Fruit fly (Drosophila melanogaster) whole organism, embryonic: ENCODE data around the gene CG17362.

Experiments
- Aef1 ChIP-seq: fragments of 200-800 bp; sonication (Bioruptor generic); IDR thresholded peaks from 3 replicates; pipeline ENCODE4 v1.3.6; 2022; ENCODE audit warnings: missing biosample characterization, missing genetic modification characterization
- Antp ChIP-seq: fragments of 200-800 bp; sonication (Bioruptor generic); optimal IDR thresholded peaks from 3 replicates; lab custom pipeline; 2016; ENCODE audit warnings: missing biosample characterization, missing genetic modification characterization
- C15 ChIP-seq: fragments of 200-800 bp; sonication (Bioruptor generic); IDR thresholded peaks from 3 replicates; pipeline ENCODE4 v1.3.6; 2022; ENCODE audit warnings: missing biosample characterization, missing genetic modification characterization
- CG10321 ChIP-seq: fragments of 200-800 bp; sonication (Bioruptor generic); IDR thresholded peaks from 2 replicates; pipeline ENCODE4 v1.3.6; 2022; ENCODE audit warnings: missing biosample characterization, missing genetic modification characterization
- CG10959 ChIP-seq: fragments of 200-800 bp; sonication (Bioruptor generic); IDR thresholded peaks from 2 replicates; pipeline ENCODE4 v1.3.6; 2022; ENCODE audit warnings: missing biosample characterization, missing genetic modification characterization
- CG11247 ChIP-seq: fragments of 200-800 bp; sonication (Bioruptor generic); IDR thresholded peaks from 2 replicates; pipeline ENCODE4 v1.3.6; 2022; ENCODE audit warnings: missing biosample characterization, missing genetic modification characterization
- CG11560 ChIP-seq: fragments of 200-800 bp; sonication (Bioruptor generic); IDR thresholded peaks from 3 replicates; pipeline ENCODE4 v1.3.6; 2022; ENCODE audit warnings: missing biosample characterization, missing genetic modification characterization
- CG12104 ChIP-seq: fragments of 200-800 bp; sonication (Bioruptor generic); optimal IDR thresholded peaks from 3 replicates; lab custom pipeline; 2016; ENCODE audit warnings: missing biosample characterization, missing genetic modification characterization
- CG12236 ChIP-seq: fragments of 200-800 bp; sonication (Bioruptor generic); optimal IDR thresholded peaks from 2 replicates; lab custom pipeline; 2016; ENCODE audit warnings: missing biosample characterization, missing genetic modification characterization
- CG13894 ChIP-seq: fragments of 200-800 bp; sonication (Bioruptor generic); optimal IDR thresholded peaks from 3 replicates; lab custom pipeline; 2018; ENCODE audit warnings: missing biosample characterization, mild to moderate bottlenecking, missing genetic modification characterization, moderate library complexity
- CG14710 ChIP-seq: fragments of 200-800 bp; sonication (Bioruptor generic); optimal IDR thresholded peaks from 3 replicates; lab custom pipeline; 2019; ENCODE audit warnings: missing biosample characterization, mild to moderate bottlenecking, missing genetic modification characterization, moderate library complexity
- CG15011 ChIP-seq: fragments of 200-800 bp; sonication (Bioruptor generic); optimal IDR thresholded peaks from 3 replicates; lab custom pipeline; 2018; ENCODE audit warnings: missing biosample characterization, mild to moderate bottlenecking, missing genetic modification characterization
- CG17568 ChIP-seq: fragments of 200-800 bp; sonication (Bioruptor generic); optimal IDR thresholded peaks from 2 replicates; lab custom pipeline; 2018; ENCODE audit warnings: missing biosample characterization, mild to moderate bottlenecking, missing genetic modification characterization, moderate library complexity
- CG17912 ChIP-seq: fragments of 200-800 bp; sonication (Bioruptor generic); optimal IDR thresholded peaks from 2 replicates; lab custom pipeline; 2018; ENCODE audit warnings: missing biosample characterization, mild to moderate bottlenecking, missing genetic modification characterization
- CG18262 ChIP-seq: fragments of 200-800 bp; optimal IDR thresholded peaks from 3 replicates; lab custom pipeline; 2019; ENCODE audit warnings: missing biosample characterization, mild to moderate bottlenecking, missing genetic modification characterization, moderate library complexity
- CG1832 ChIP-seq: fragments of 200-800 bp; sonication (Bioruptor generic); optimal IDR thresholded peaks from 2 replicates; lab custom pipeline; 2017; ENCODE audit warnings: missing biosample characterization, mild to moderate bottlenecking, missing genetic modification characterization, inconsistent platforms
- CG3838 ChIP-seq: fragments of 200-800 bp; sonication (Bioruptor generic); optimal IDR thresholded peaks from 3 replicates; lab custom pipeline; 2016; ENCODE audit warnings: missing biosample characterization, missing genetic modification characterization
- CG4328 ChIP-seq: fragments of 200-800 bp; sonication (Bioruptor generic); optimal IDR thresholded peaks from 3 replicates; lab custom pipeline; 2017; ENCODE audit warnings: missing biosample characterization, missing genetic modification reagents, missing genetic modification characterization
- CG43689 ChIP-seq: fragments of 200-800 bp; sonication (Bioruptor generic); IDR thresholded peaks from 2 replicates; pipeline ENCODE4 v1.3.6; 2022; ENCODE audit warnings: missing biosample characterization, missing genetic modification characterization
- CG7786 ChIP-seq: fragments of 200-800 bp; sonication (Bioruptor generic); optimal IDR thresholded peaks from 2 replicates; lab custom pipeline; 2016; ENCODE audit warnings: missing biosample characterization, missing genetic modification characterization
- CG7963 ChIP-seq: fragments of 200-800 bp; sonication (Bioruptor generic); IDR thresholded peaks from 3 replicates; pipeline ENCODE4 v1.3.6; 2022; ENCODE audit warnings: missing biosample characterization, missing genetic modification characterization; ENCODE audit not compliant: partially characterized antibody
- Camta ChIP-seq: fragments of 200-800 bp; sonication (Bioruptor generic); optimal IDR thresholded peaks from 2 replicates; lab custom pipeline; 2016; ENCODE audit warnings: missing biosample characterization, missing genetic modification characterization
- CoRest ChIP-seq: fragments of 200-800 bp; sonication (Bioruptor generic); optimal IDR thresholded peaks from 3 replicates; lab custom pipeline; 2018; ENCODE audit warnings: missing biosample characterization, mild to moderate bottlenecking, missing genetic modification characterization, moderate library complexity
- Dip3 ChIP-seq: fragments of 200-800 bp; sonication (Bioruptor generic); optimal IDR thresholded peaks from 3 replicates; lab custom pipeline; 2016; ENCODE audit warnings: missing biosample characterization, missing genetic modification characterization
- Dp ChIP-seq: fragments of 200-800 bp; sonication (Bioruptor generic); optimal IDR thresholded peaks from 2 replicates; lab custom pipeline; 2018; ENCODE audit warnings: missing biosample characterization, mild to moderate bottlenecking, missing genetic modification characterization, moderate library complexity
- ERR ChIP-seq: fragments of 200-800 bp; sonication (Bioruptor generic); optimal IDR thresholded peaks from 2 replicates; lab custom pipeline; 2016; ENCODE audit warnings: missing biosample characterization, missing genetic modification characterization
- Ets97D ChIP-seq: fragments of 200-800 bp; sonication (Bioruptor generic); optimal IDR thresholded peaks from 3 replicates; lab custom pipeline; 2016; ENCODE audit warnings: missing biosample characterization, missing genetic modification characterization
- HmgD ChIP-seq: fragments of 200-800 bp; sonication (Bioruptor generic); optimal IDR thresholded peaks from 3 replicates; lab custom pipeline; 2016; ENCODE audit warnings: missing biosample characterization, missing genetic modification characterization
- HmgZ ChIP-seq: fragments of 200-800 bp; sonication (Bioruptor generic); optimal IDR thresholded peaks from 2 replicates; lab custom pipeline; 2018; ENCODE audit warnings: missing biosample characterization, mild to moderate bottlenecking, missing genetic modification characterization
- MESR4 ChIP-seq: fragments of 200-800 bp; sonication (Bioruptor generic); optimal IDR thresholded peaks from 2 replicates; lab custom pipeline; 2018; ENCODE audit warnings: missing biosample characterization, mild to moderate bottlenecking, missing genetic modification characterization, moderate library complexity
- Meics ChIP-seq: fragments of 200-800 bp; sonication (Bioruptor generic); optimal IDR thresholded peaks from 2 replicates; lab custom pipeline; 2017; ENCODE audit warnings: missing biosample characterization, mild to moderate bottlenecking, missing genetic modification characterization
- PHDP ChIP-seq: fragments of 200-800 bp; sonication (Bioruptor generic); optimal IDR thresholded peaks from 3 replicates; lab custom pipeline; 2018; ENCODE audit warnings: missing biosample characterization, mild to moderate bottlenecking, missing genetic modification characterization, moderate library complexity
- Pdp1 ChIP-seq, 2 experiments: fragments of 200-800 bp; sonication (Bioruptor generic); optimal IDR thresholded peaks; 3 replicates each; lab custom pipeline; 2016; ENCODE audit warnings: missing biosample characterization in 2 of 2, missing genetic modification characterization in 2 of 2, mild to moderate bottlenecking in 1 of 2, moderate library complexity in 1 of 2
- Side ChIP-seq: fragments of 200-800 bp; sonication (Bioruptor generic); optimal IDR thresholded peaks from 2 replicates; lab custom pipeline; 2016; ENCODE audit warnings: missing biosample characterization, missing genetic modification characterization
- Sox102F ChIP-seq: fragments of 200-800 bp; sonication (Bioruptor generic); optimal IDR thresholded peaks from 2 replicates; lab custom pipeline; 2018; ENCODE audit warnings: missing biosample characterization, mild to moderate bottlenecking, missing genetic modification characterization, moderate library complexity
- cas ChIP-seq: fragments of 200-800 bp; sonication (Bioruptor generic); IDR thresholded peaks from 2 replicates; pipeline ENCODE4 v1.3.6; 2022; ENCODE audit warnings: missing biosample characterization, missing genetic modification characterization
- chif ChIP-seq, 2 experiments: fragments of 200-800 bp; sonication (Bioruptor generic); optimal IDR thresholded peaks; 3 replicates each; lab custom pipeline; 2016; ENCODE audit warnings: missing biosample characterization in 2 of 2, missing genetic modification characterization in 2 of 2
- chm ChIP-seq: fragments of 200-800 bp; sonication (Bioruptor generic); IDR thresholded peaks from 2 replicates; pipeline ENCODE4 v1.3.6; 2022; ENCODE audit warnings: missing biosample characterization, missing genetic modification characterization
- gcm ChIP-seq: fragments of 200-800 bp; sonication (Bioruptor generic); optimal IDR thresholded peaks from 2 replicates; lab custom pipeline; 2019; ENCODE audit warnings: missing biosample characterization, mild to moderate bottlenecking, missing genetic modification characterization, moderate library complexity
- gsb ChIP-seq: fragments of 200-800 bp; sonication (Bioruptor generic); IDR thresholded peaks from 2 replicates; pipeline ENCODE4 v1.3.6; 2022; ENCODE audit warnings: missing biosample characterization, missing genetic modification characterization
- h ChIP-seq: fragments of >200 bp; optimal IDR thresholded peaks from 2 replicates; lab custom pipeline; 2017
- klu ChIP-seq: fragments of 200-800 bp; sonication (Bioruptor generic); IDR thresholded peaks from 2 replicates; pipeline ENCODE4 v1.3.6; 2022; ENCODE audit warnings: missing biosample characterization, missing genetic modification characterization
- knrl ChIP-seq: fragments of 200-800 bp; sonication (Bioruptor generic); IDR thresholded peaks from 3 replicates; pipeline ENCODE4 v1.3.6; 2022; ENCODE audit warnings: missing biosample characterization, missing genetic modification characterization; ENCODE audit not compliant: partially characterized antibody
- mld ChIP-seq: fragments of 200-800 bp; sonication (Bioruptor generic); IDR thresholded peaks from 3 replicates; pipeline ENCODE4 v1.3.6; 2022; ENCODE audit warnings: missing biosample characterization, missing genetic modification characterization; ENCODE audit not compliant: partially characterized antibody
- nerfin-2 ChIP-seq: fragments of 200-800 bp; sonication (Bioruptor generic); IDR thresholded peaks from 2 replicates; pipeline ENCODE4 v1.3.6; 2022; ENCODE audit warnings: missing biosample characterization, missing genetic modification characterization; ENCODE audit not compliant: partially characterized antibody
- pb ChIP-seq: fragments of 200-800 bp; sonication (Bioruptor generic); optimal IDR thresholded peaks from 3 replicates; lab custom pipeline; 2016; ENCODE audit warnings: missing biosample characterization, missing genetic modification characterization
- pfk ChIP-seq: fragments of 200-800 bp; sonication (Bioruptor generic); optimal IDR thresholded peaks from 2 replicates; lab custom pipeline; 2018; ENCODE audit warnings: missing biosample characterization, mild to moderate bottlenecking, missing genetic modification characterization, moderate library complexity
- ranshi ChIP-seq: fragments of 200-800 bp; sonication (Bioruptor generic); IDR thresholded peaks from 2 replicates; pipeline ENCODE4 v1.3.6; 2022; ENCODE audit warnings: missing biosample characterization, missing genetic modification characterization
- sd ChIP-seq: fragments of 200-800 bp; sonication (Bioruptor generic); optimal IDR thresholded peaks from 3 replicates; lab custom pipeline; 2018; ENCODE audit warnings: missing biosample characterization, mild to moderate bottlenecking, missing genetic modification characterization, moderate library complexity
- sr ChIP-seq: fragments of 200-800 bp; sonication (Bioruptor generic); IDR thresholded peaks from 3 replicates; pipeline ENCODE4 v1.3.6; 2022; ENCODE audit warnings: missing biosample characterization, missing genetic modification characterization
- trh ChIP-seq: fragments of 200-800 bp; sonication (Bioruptor generic); optimal IDR thresholded peaks from 2 replicates; lab custom pipeline; 2016; ENCODE audit warnings: missing biosample characterization, missing genetic modification characterization
- twi ChIP-seq: fragments of 200-800 bp; optimal IDR thresholded peaks from 2 replicates; lab custom pipeline; 2019; ENCODE audit warnings: missing biosample characterization, mild to moderate bottlenecking, missing genetic modification characterization, moderate library complexity

The CG17362 gene

dm6 chr3L:14004041-14004407 is 17.6 kb downstream of the CG17362 start (continued):
- TF ChIP-seq Ets97D (GFP tag; lab: Kevin White, UChicago) (peak; percentile 75), CG11560 (tag; lab: Robert Waterston, UW) (no peak), CG3838 (no peak), HmgD (no peak), CG43689 (GFP tag; lab: Robert Waterston, UW) (no peak), Dip3 (GFP tag; lab: Kevin White, UChicago) (no peak), Pdp1 (GFP tag; optimal IDR thresholded peaks at IDR 0.05; lab: Kevin White, UChicago) (no peak), PHDP (tag; lab: Kevin White, UChicago) (peak; percentile 35), Meics (peak; percentile 18), CG12104 (no peak), MESR4 (GFP tag; lab: Kevin White, UChicago) (peak; percentile 37), CG18262 (tag; lab: Kevin White, UChicago) (no peak), twi (tag; lab: Kevin White, UChicago) (no peak), CG13894 (tag; lab: Kevin White, UChicago) (peak; percentile 18), Side (GFP tag; lab: Kevin White, UChicago) (peak; percentile 2), CG7963 (GFP tag; lab: Robert Waterston, UW) (no peak), CG14710 (tag; lab: Kevin White, UChicago) (peak; percentile 27), CG12236 (no peak), sd (tag; lab: Kevin White, UChicago) (peak; percentile 78), mld (GFP tag; lab: Robert Waterston, UW) (no peak), Aef1 (no peak), Antp (GFP tag; lab: Kevin White, UChicago) (no peak), gcm (no peak), knrl (GFP tag; lab: Robert Waterston, UW) (no peak), CG15011 (GFP tag; lab: Kevin White, UChicago) (no peak), pfk (GFP tag; lab: Kevin White, UChicago) (peak; percentile 55), pb (GFP tag; lab: Kevin White, UChicago) (no peak), CG11247 (GFP tag; lab: Robert Waterston, UW) (peak; percentile 40; the same call in 1 of the 2 replicates), h (lab: Kevin White, UChicago) (no peak), Sox102F (GFP tag; lab: Kevin White, UChicago) (no peak), CG17568 (GFP tag; lab: Kevin White, UChicago) (peak; percentile 16), nerfin-2 (peak; percentile 42; the same call in 1 of the 2 replicates), Camta (no peak), CG10321 (peak; percentile 99), gsb (GFP tag; lab: Robert Waterston, UW) (no peak), CG10959 (GFP tag; lab: Robert Waterston, UW) (0 out of 2 replicates have a peak, but pooled peaks have one; percentile 28), chm (no peak), trh (GFP tag; lab: Kevin White, UChicago) (no peak), ERR (no peak), chif (GFP tag; optimal IDR thresholded peaks at IDR 0.05; lab: Kevin White, UChicago) (no peak), CG7786 (GFP tag; lab: Kevin White, UChicago) (no peak), sr (GFP tag; lab: Robert Waterston, UW) (no peak), C15 (no peak), CG17912 (GFP tag; lab: Kevin White, UChicago) (peak; percentile 82), CG1832 (GFP tag; lab: Kevin White, UChicago) (peak; percentile 86), klu (GFP tag; lab: Robert Waterston, UW) (no peak), CoRest (no peak), cas (GFP tag; lab: Robert Waterston, UW) (no peak), CG4328 (GFP tag; lab: Kevin White, UChicago) (peak; percentile 23), Dp (GFP tag; lab: Kevin White, UChicago) (no peak), ranshi (GFP tag; lab: Robert Waterston, UW) (no peak; the same call in 1 of the 2 replicates), HmgZ (tag; lab: Kevin White, UChicago) (peak; percentile 37)
